Fruit fly (Drosophila melanogaster) whole organism, embryonic: ENCODE results near the gene Iru.
A peak's percentile ranks its signal among the peaks of the same experiment; 100 is the strongest.

Source experiments
- Asciz ChIP-seq: fragments of 200-800 bp; sonication (Bioruptor generic); optimal IDR thresholded peaks from 2 replicates; lab custom pipeline; 2017; ENCODE audit warnings: missing biosample characterization, mild to moderate bottlenecking, missing genetic modification characterization, missing genetic modification reagents
- Bgb ChIP-seq: fragments of 200-800 bp; sonication (Bioruptor generic); IDR thresholded peaks from 2 replicates; pipeline ENCODE4 v1.3.6; 2022; ENCODE audit warnings: missing biosample characterization, missing genetic modification characterization; ENCODE audit not compliant: partially characterized antibody
- Blimp-1 ChIP-seq: fragments of 200-800 bp; sonication (Bioruptor generic); optimal IDR thresholded peaks from 3 replicates; lab custom pipeline; 2018; ENCODE audit warnings: missing biosample characterization, missing genetic modification characterization, mild to moderate bottlenecking, moderate library complexity, missing genetic modification reagents
- Bteb2 ChIP-seq: fragments of 200-800 bp; sonication (Bioruptor generic); optimal IDR thresholded peaks from 2 replicates; lab custom pipeline; 2016; ENCODE audit warnings: missing biosample characterization, missing genetic modification characterization
- CG10274 ChIP-seq: fragments of 200-800 bp; sonication (Bioruptor generic); optimal IDR thresholded peaks from 3 replicates; lab custom pipeline; 2017; ENCODE audit warnings: missing biosample characterization, mild to moderate bottlenecking, missing genetic modification characterization
- CG10979 ChIP-seq: fragments of 200-800 bp; sonication (Bioruptor generic); optimal IDR thresholded peaks from 2 replicates; lab custom pipeline; 2018; ENCODE audit warnings: missing biosample characterization, mild to moderate bottlenecking, missing genetic modification characterization, moderate library complexity
- CG1233 ChIP-seq: fragments of 200-800 bp; sonication (Bioruptor generic); optimal IDR thresholded peaks from 4 replicates; lab custom pipeline; 2018; ENCODE audit warnings: missing biosample characterization, mild to moderate bottlenecking, missing genetic modification characterization
- CG17359 ChIP-seq: fragments of 200-800 bp; sonication (Bioruptor generic); optimal IDR thresholded peaks from 3 replicates; lab custom pipeline; 2018; ENCODE audit warnings: missing biosample characterization, mild to moderate bottlenecking, missing genetic modification characterization, moderate library complexity
- CG18599 ChIP-seq: fragments of 200-800 bp; sonication (Bioruptor generic); optimal IDR thresholded peaks from 3 replicates; lab custom pipeline; 2017; ENCODE audit warnings: missing biosample characterization, missing genetic modification characterization, mild to moderate bottlenecking, moderate library complexity, missing genetic modification reagents
- CG31388 ChIP-seq: fragments of 200-800 bp; sonication (Bioruptor generic); optimal IDR thresholded peaks from 2 replicates; lab custom pipeline; 2016; ENCODE audit warnings: missing biosample characterization, missing genetic modification characterization
- CG3726 ChIP-seq: fragments of 200-800 bp; sonication (Bioruptor generic); IDR thresholded peaks from 3 replicates; pipeline ENCODE4, ENCODE4 v1.3.6; 2022; ENCODE audit warnings: missing biosample characterization, missing genetic modification characterization
- CG5180 ChIP-seq: fragments of 200-800 bp; sonication (Bioruptor generic); optimal IDR thresholded peaks from 3 replicates; lab custom pipeline; 2017; ENCODE audit warnings: missing biosample characterization, missing genetic modification characterization, mild to moderate bottlenecking, moderate library complexity, missing genetic modification reagents
- CG5245 ChIP-seq: fragments of 200-800 bp; sonication (Bioruptor generic); optimal IDR thresholded peaks from 3 replicates; lab custom pipeline; 2016; ENCODE audit warnings: missing biosample characterization, missing genetic modification characterization
- CG6272 ChIP-seq: fragments of 200-800 bp; sonication (Bioruptor generic); IDR thresholded peaks from 2 replicates; pipeline ENCODE4 v1.3.6; 2022; ENCODE audit warnings: missing biosample characterization, missing genetic modification characterization
- CG6654 ChIP-seq: fragments of 200-800 bp; sonication (Bioruptor generic); optimal IDR thresholded peaks from 2 replicates; lab custom pipeline; 2017; ENCODE audit warnings: missing biosample characterization, mild to moderate bottlenecking, missing genetic modification characterization
- CG6854 ChIP-seq: fragments of 200-800 bp; sonication (Bioruptor generic); optimal IDR thresholded peaks from 3 replicates; lab custom pipeline; 2017; ENCODE audit warnings: missing biosample characterization, mild to moderate bottlenecking, missing genetic modification characterization
- CG7987 ChIP-seq: fragments of 200-800 bp; sonication (Bioruptor generic); optimal IDR thresholded peaks from 2 replicates; lab custom pipeline; 2018; ENCODE audit warnings: missing biosample characterization, mild to moderate bottlenecking, missing genetic modification characterization, moderate library complexity
- CG9727 ChIP-seq: fragments of 200-800 bp; sonication (Bioruptor generic); optimal IDR thresholded peaks from 3 replicates; lab custom pipeline; 2017; ENCODE audit warnings: missing biosample characterization, mild to moderate bottlenecking, missing genetic modification characterization
- D19A ChIP-seq: fragments of 200-800 bp; optimal IDR thresholded peaks from 3 replicates; lab custom pipeline; 2019; ENCODE audit warnings: missing biosample characterization, mild to moderate bottlenecking, missing genetic modification characterization, moderate library complexity
- Deaf1 ChIP-seq: fragments of 200-800 bp; optimal IDR thresholded peaks from 3 replicates; lab custom pipeline; 2019; ENCODE audit warnings: missing biosample characterization, mild to moderate bottlenecking, missing genetic modification characterization, moderate library complexity
- H15 ChIP-seq: fragments of 200-800 bp; sonication (Bioruptor generic); IDR thresholded peaks from 3 replicates; pipeline ENCODE4 v1.3.6; 2022; ENCODE audit warnings: missing biosample characterization, missing genetic modification characterization
- HmgD ChIP-seq: fragments of 200-800 bp; sonication (Bioruptor generic); optimal IDR thresholded peaks from 3 replicates; lab custom pipeline; 2016; ENCODE audit warnings: missing biosample characterization, missing genetic modification characterization
- Hsf ChIP-seq: fragments of 200-800 bp; sonication (Bioruptor generic); optimal IDR thresholded peaks from 3 replicates; lab custom pipeline; 2016; ENCODE audit warnings: missing biosample characterization, missing genetic modification characterization
- Lpt ChIP-seq: fragments of >200 bp; optimal IDR thresholded peaks from 2 replicates; lab custom pipeline; 2018; ENCODE audit warnings: missing biosample characterization, missing genetic modification characterization
- NfI ChIP-seq: fragments of 200-800 bp; sonication (Bioruptor generic); optimal IDR thresholded peaks from 3 replicates; lab custom pipeline; 2018; ENCODE audit warnings: missing biosample characterization, mild to moderate bottlenecking, missing genetic modification characterization, moderate library complexity
- ab ChIP-seq: fragments of 200-800 bp; sonication (Bioruptor generic); optimal IDR thresholded peaks from 2 replicates; lab custom pipeline; 2016; ENCODE audit warnings: missing biosample characterization, missing genetic modification characterization
- abd-A ChIP-seq: fragments of 200-800 bp; sonication (Bioruptor generic); optimal IDR thresholded peaks from 3 replicates; lab custom pipeline; 2019; ENCODE audit warnings: missing biosample characterization, mild to moderate bottlenecking, missing genetic modification characterization, moderate library complexity
- bigmax ChIP-seq: fragments of 200-800 bp; sonication (Bioruptor generic); optimal IDR thresholded peaks from 2 replicates; lab custom pipeline; 2018; ENCODE audit warnings: missing biosample characterization, mild to moderate bottlenecking, missing genetic modification characterization
- cg ChIP-seq: fragments of 200-800 bp; sonication (Bioruptor generic); optimal IDR thresholded peaks from 3 replicates; lab custom pipeline; 2019; ENCODE audit warnings: missing biosample characterization, mild to moderate bottlenecking, missing genetic modification characterization, moderate library complexity
- chm ChIP-seq: fragments of 200-800 bp; sonication (Bioruptor generic); IDR thresholded peaks from 2 replicates; pipeline ENCODE4 v1.3.6; 2022; ENCODE audit warnings: missing biosample characterization, missing genetic modification characterization
- crp ChIP-seq, 2 experiments: fragments of 200-800 bp; sonication (Bioruptor generic); optimal IDR thresholded peaks; 2 replicates in 1 of 2; 3 replicates in 1 of 2; lab custom pipeline; 2017; ENCODE audit warnings: missing biosample characterization in 2 of 2, missing genetic modification characterization in 2 of 2, mild to moderate bottlenecking in 1 of 2, moderate library complexity in 1 of 2
- dati ChIP-seq: fragments of 200-800 bp; sonication (Bioruptor generic); IDR thresholded peaks from 2 replicates; pipeline ENCODE4 v1.3.6; 2022; ENCODE audit warnings: missing biosample characterization, missing genetic modification characterization
- dpn ChIP-seq, 2 experiments: fragments of 200-800 bp; sonication (Bioruptor generic); optimal IDR thresholded peaks; 3 replicates each; lab custom pipeline; 2016; ENCODE audit warnings: missing biosample characterization in 2 of 2, missing genetic modification characterization in 2 of 2
- en ChIP-seq: fragments of 200-800 bp; sonication (Bioruptor generic); optimal IDR thresholded peaks from 2 replicates; lab custom pipeline; 2016; ENCODE audit warnings: missing biosample characterization, missing genetic modification characterization
- eve ChIP-seq, 2 experiments: fragments of >200 bp; optimal IDR thresholded peaks; 2 replicates each; lab custom pipeline; 2017; ENCODE audit warnings: missing biosample characterization in 2 of 2, missing genetic modification characterization in 2 of 2
- fd3F ChIP-seq: fragments of 200-800 bp; sonication (Bioruptor generic); optimal IDR thresholded peaks from 2 replicates; lab custom pipeline; 2018; ENCODE audit warnings: missing biosample characterization, mild to moderate bottlenecking, missing genetic modification characterization, moderate library complexity
- grn ChIP-seq: fragments of 200-800 bp; sonication (Bioruptor generic); optimal IDR thresholded peaks from 3 replicates; lab custom pipeline; 2017; ENCODE audit warnings: missing biosample characterization, missing genetic modification characterization
- h ChIP-seq: fragments of >200 bp; optimal IDR thresholded peaks from 2 replicates; lab custom pipeline; 2017
- hb ChIP-seq: fragments of 200-800 bp; sonication (Bioruptor generic); IDR thresholded peaks from 3 replicates; pipeline ENCODE4 v1.3.6; 2022; ENCODE audit warnings: missing biosample characterization, missing genetic modification characterization; ENCODE audit not compliant: partially characterized antibody
- kni ChIP-seq: fragments of 200-800 bp; sonication (Bioruptor generic); optimal IDR thresholded peaks from 3 replicates; lab custom pipeline; 2017; ENCODE audit warnings: mild to moderate bottlenecking, missing biosample characterization, missing genetic modification reagents, missing genetic modification characterization
- maf-S ChIP-seq: fragments of 200-800 bp; sonication (Bioruptor generic); optimal IDR thresholded peaks from 2 replicates; lab custom pipeline; 2016; ENCODE audit warnings: missing biosample characterization, missing genetic modification characterization
- otp ChIP-seq: fragments of 200-800 bp; sonication (Bioruptor generic); IDR thresholded peaks from 3 replicates; pipeline ENCODE4, ENCODE4 v1.3.6; 2022; ENCODE audit warnings: missing biosample characterization, missing genetic modification characterization
- pfk ChIP-seq: fragments of 200-800 bp; sonication (Bioruptor generic); optimal IDR thresholded peaks from 2 replicates; lab custom pipeline; 2018; ENCODE audit warnings: missing biosample characterization, mild to moderate bottlenecking, missing genetic modification characterization, moderate library complexity
- sens-2 ChIP-seq: fragments of 200-800 bp; sonication (Bioruptor generic); IDR thresholded peaks from 2 replicates; pipeline ENCODE4 v1.3.6; 2022; ENCODE audit warnings: missing biosample characterization, missing genetic modification characterization
- tll ChIP-seq, 2 experiments: fragments of 200-800 bp in 1 of 2; fragments of >200 bp in 1 of 2; sonication (Bioruptor generic) in 1 of 2; optimal IDR thresholded peaks; 2 replicates each; lab custom pipeline; 2017 to 2019; ENCODE audit warnings: missing biosample characterization in 2 of 2, missing genetic modification characterization in 2 of 2, mild to moderate bottlenecking in 1 of 2, moderate library complexity in 1 of 2
- unc-4 ChIP-seq: fragments of 200-800 bp; sonication (Bioruptor generic); IDR thresholded peaks from 2 replicates; pipeline ENCODE4 v1.3.6; 2022; ENCODE audit warnings: missing biosample characterization, missing genetic modification characterization; ENCODE audit not compliant: partially characterized antibody

The Iru gene

DNA sequence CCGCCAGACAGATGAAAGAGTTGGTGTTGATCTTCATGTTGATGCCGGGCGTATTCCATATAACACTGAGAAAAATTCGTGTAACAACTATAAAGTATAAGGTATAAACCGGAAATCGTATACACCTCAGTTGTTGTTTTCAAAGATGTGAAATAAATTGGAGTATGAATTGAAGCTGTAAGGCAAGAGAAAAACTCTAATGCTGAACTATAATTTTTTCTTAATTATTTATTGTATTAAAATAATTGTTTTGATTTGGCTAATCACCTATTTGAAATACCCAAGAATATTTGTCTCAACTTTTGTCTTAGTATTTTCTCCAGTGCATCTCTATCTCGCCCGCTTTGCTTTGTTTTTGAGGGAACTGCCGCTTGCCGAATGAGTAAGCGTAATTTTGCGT is 45.9 kb upstream of the Iru start (continued):
- no peak for TF ChIP-seq CG3726 (GFP tag; lab: Robert Waterston, UW)
- TF ChIP-seq dpn (GFP tag; optimal IDR thresholded peaks at IDR 0.05; lab: Kevin White, UChicago) = peak in 1 of 2 experiments; percentile 31

dm6 chr3R:8962860-8963755 is 43.1 kb upstream of the Iru start, which contains the start of gene ich:
Gene ich, minus strand, starts transcription at chr3R:8963037.
- no peak for TF ChIP-seq NfI (GFP tag; lab: Kevin White, UChicago)
- TF ChIP-seq H15 (GFP tag; lab: Robert Waterston, UW) = no peak
- no peak for TF ChIP-seq CG18599 (GFP tag; lab: Kevin White, UChicago)
- no peak for TF ChIP-seq CG6272
- TF ChIP-seq ab (GFP tag; lab: Kevin White, UChicago) = no peak
- no peak for TF ChIP-seq fd3F (GFP tag; lab: Kevin White, UChicago)
- TF ChIP-seq pfk (GFP tag; lab: Kevin White, UChicago) = no peak
- no peak for TF ChIP-seq sens-2
- no peak for TF ChIP-seq abd-A
- TF ChIP-seq h (lab: Kevin White, UChicago) = no peak
- TF ChIP-seq chm (GFP tag; lab: Robert Waterston, UW) = peak; percentile 81; the same call in 1 of the 2 replicates
- TF ChIP-seq Hsf (GFP tag; lab: Kevin White, UChicago) = no peak
- TF ChIP-seq en (GFP tag; lab: Kevin White, UChicago) = no peak
- peak; percentile 57 for TF ChIP-seq cg (GFP tag; lab: Kevin White, UChicago)
- no peak for TF ChIP-seq D19A
- TF ChIP-seq Bteb2 (GFP tag; lab: Kevin White, UChicago) = no peak
- peak; percentile 83 for TF ChIP-seq Deaf1 (tag; lab: Kevin White, UChicago)
- peak; percentile 30 for TF ChIP-seq Blimp-1 (GFP tag; lab: Kevin White, UChicago)
- TF ChIP-seq bigmax = no peak
- no peak for TF ChIP-seq CG10274 (GFP tag; lab: Kevin White, UChicago)
- peak; percentile 63 for TF ChIP-seq grn (GFP tag; lab: Kevin White, UChicago)
- no peak for TF ChIP-seq Asciz (GFP tag; lab: Kevin White, UChicago)
- TF ChIP-seq CG9727 (GFP tag; lab: Kevin White, UChicago) = no peak
- TF ChIP-seq otp (GFP tag; lab: Robert Waterston, UW) = peak; percentile 33; the same call in 1 of the 3 replicates
- no peak for TF ChIP-seq hb (GFP tag; lab: Robert Waterston, UW)
- TF ChIP-seq Lpt (GFP tag; lab: Kevin White, UChicago) = no peak
- TF ChIP-seq HmgD = no peak
- TF ChIP-seq Bgb (GFP tag; lab: Robert Waterston, UW) = no peak
- TF ChIP-seq CG10979 (tag; lab: Kevin White, UChicago) = no peak
- no peak for TF ChIP-seq maf-S (GFP tag; lab: Kevin White, UChicago)
- no peak for TF ChIP-seq CG5245 (GFP tag; lab: Kevin White, UChicago)
- TF ChIP-seq CG7987 (GFP tag; lab: Kevin White, UChicago) = no peak
- TF ChIP-seq crp (GFP tag; optimal IDR thresholded peaks at IDR 0.05; lab: Kevin White, UChicago) = no peak
- no peak for TF ChIP-seq CG6854 (GFP tag; lab: Kevin White, UChicago)
- no peak for TF ChIP-seq CG31388
- peak in 1 of 2 experiments; percentile 48 for TF ChIP-seq tll (GFP tag; optimal IDR thresholded peaks at IDR 0.05; lab: Kevin White, UChicago)
- TF ChIP-seq unc-4 = no peak
- peak; percentile 98 for TF ChIP-seq CG5180 (GFP tag; lab: Kevin White, UChicago)
- TF ChIP-seq CG1233 (GFP tag; lab: Kevin White, UChicago) = no peak
- no peak for TF ChIP-seq CG6654
- no peak for TF ChIP-seq CG17359
- peak; percentile 34 for TF ChIP-seq kni
- TF ChIP-seq dati (GFP tag; lab: Robert Waterston, UW) = no peak
- no peak for TF ChIP-seq eve (GFP tag; optimal IDR thresholded peaks at IDR 0.05; lab: Kevin White, UChicago)
